Worm (Caenorhabditis elegans) whole organism, L1 larva: Measurements from ENCODE around the gene K12H6.12.

Source experiments
- C34B4.2 ChIP-seq: sonication (generic microtip); optimal IDR thresholded peaks from 2 replicates; lab custom pipeline; 2017; ENCODE audit warnings: mild to moderate bottlenecking, missing genetic modification characterization, missing compliant biosample characterization
- F16B12.6 ChIP-seq: fragments of 150-350 bp; optimal IDR thresholded peaks from 2 replicates; lab custom pipeline; 2014; ENCODE audit warnings: missing biosample characterization, missing genetic modification characterization
- Y116A8C.19 ChIP-seq: sonication (generic microtip); optimal IDR thresholded peaks from 2 replicates; lab custom pipeline; 2016; ENCODE audit warnings: missing compliant biosample characterization, missing genetic modification characterization, borderline replicate concordance
- alr-1 ChIP-seq: fragments of 200-800 bp; sonication (Bioruptor generic); optimal IDR thresholded peaks from 2 replicates; lab custom pipeline; 2018; ENCODE audit warnings: borderline replicate concordance, mild to moderate bottlenecking, missing genetic modification characterization, missing compliant biosample characterization
- aly-2 ChIP-seq: fragments of 150-350 bp; optimal IDR thresholded peaks from 2 replicates; lab custom pipeline; 2014; ENCODE audit warnings: missing biosample characterization, missing genetic modification characterization
- blmp-1 ChIP-seq: fragments of 150-350 bp; optimal IDR thresholded peaks from 2 replicates; lab custom pipeline; 2014; ENCODE audit warnings: missing biosample characterization, missing genetic modification characterization
- ceh-63 ChIP-seq: fragments of 200-800 bp; sonication (Bioruptor generic); optimal IDR thresholded peaks from 2 replicates; lab custom pipeline; 2018; ENCODE audit warnings: mild to moderate bottlenecking, missing genetic modification characterization, missing compliant biosample characterization
- ceh-82 ChIP-seq, 3 experiments: fragments of 150-350 bp in 1 of 3; sonication (generic microtip) in 2 of 3; optimal IDR thresholded peaks; 2 replicates each; lab custom pipeline; 2014 to 2017; ENCODE audit warnings: missing biosample characterization in 3 of 3, missing genetic modification characterization in 3 of 3
- ces-1 ChIP-seq: fragments of 150-350 bp; optimal IDR thresholded peaks from 2 replicates; lab custom pipeline; 2014; ENCODE audit warnings: missing biosample characterization, missing genetic modification reagents, missing genetic modification characterization
- dpl-1 ChIP-seq, 3 experiments: fragments of 150-350 bp in 2 of 3; sonication (generic microtip) in 1 of 3; optimal IDR thresholded peaks; 2 replicates each; lab custom pipeline; 2014 to 2017; ENCODE audit warnings: missing biosample characterization in 3 of 3, missing genetic modification characterization in 3 of 3, missing genetic modification reagents in 3 of 3
- dsc-1 ChIP-seq: sonication (generic microtip); optimal IDR thresholded peaks from 2 replicates; lab custom pipeline; 2016; ENCODE audit warnings: mild to moderate bottlenecking, missing genetic modification characterization, missing compliant biosample characterization
- efl-1 ChIP-seq, 4 experiments: fragments of 150-350 bp; optimal IDR thresholded peaks in 3 of 4; peaks in 1 of 4; 1 replicate in 1 of 4; 2 replicates in 3 of 4; lab custom pipeline; 2014; ENCODE audit warnings: missing biosample characterization in 2 of 4, missing genetic modification characterization in 2 of 4, missing genetic modification reagents in 2 of 4
- egl-13 ChIP-seq: sonication (generic microtip); optimal IDR thresholded peaks from 2 replicates; lab custom pipeline; 2016; ENCODE audit warnings: missing genotype, missing genetic modification reagents, missing genetic modification characterization, missing compliant biosample characterization
- egl-27 ChIP-seq, 2 experiments: fragments of 150-350 bp in 1 of 2; sonication (generic microtip); optimal IDR thresholded peaks; 3 replicates each; lab custom pipeline; 2017 to 2018; ENCODE audit warnings: missing biosample characterization in 2 of 2, missing genetic modification characterization in 2 of 2, missing genetic modification reagents in 2 of 2
- elt-2 ChIP-seq: sonication (generic microtip); optimal IDR thresholded peaks from 2 replicates; lab custom pipeline; 2016; ENCODE audit warnings: missing genetic modification characterization, mild to moderate bottlenecking, inconsistent platforms, missing compliant biosample characterization, missing genetic modification reagents
- elt-3 ChIP-seq, 6 experiments: fragments of 150-350 bp in 1 of 6; sonication (generic microtip); optimal IDR thresholded peaks; 2 replicates each; lab custom pipeline; 2017 to 2018; ENCODE audit warnings: missing biosample characterization in 6 of 6, missing genetic modification characterization in 6 of 6, inconsistent platforms in 1 of 6
- ets-5 ChIP-seq: fragments of 200-800 bp; sonication (Bioruptor generic); IDR thresholded peaks from 2 replicates; pipeline ENCODE4 v1.3.6; 2022; ENCODE audit warnings: missing genetic modification characterization, missing compliant biosample characterization
- fkh-10 ChIP-seq: sonication (generic microtip); optimal IDR thresholded peaks from 2 replicates; lab custom pipeline; 2017; ENCODE audit warnings: missing biosample characterization, missing genetic modification reagents, missing genetic modification characterization
- hlh-17 ChIP-seq: fragments of 200-800 bp; sonication (Bioruptor generic); optimal IDR thresholded peaks from 2 replicates; lab custom pipeline; 2018; ENCODE audit warnings: missing genetic modification characterization, mild to moderate bottlenecking, missing compliant biosample characterization, moderate library complexity, borderline replicate concordance
- hlh-4 ChIP-seq: sonication (generic microtip); optimal IDR thresholded peaks from 2 replicates; lab custom pipeline; 2016; ENCODE audit warnings: mild to moderate bottlenecking, missing genetic modification characterization, missing compliant biosample characterization
- lin-13 ChIP-seq: fragments of 150-350 bp; optimal IDR thresholded peaks from 2 replicates; lab custom pipeline; 2014; ENCODE audit warnings: missing biosample characterization, missing genetic modification reagents, missing genetic modification characterization
- lin-14 ChIP-seq: fragments of 200-800 bp; sonication (Bioruptor generic); optimal IDR thresholded peaks from 2 replicates; lab custom pipeline; 2018; ENCODE audit warnings: mild to moderate bottlenecking, missing genetic modification characterization, moderate library complexity, missing compliant biosample characterization
- lir-3 ChIP-seq: sonication (generic microtip); optimal IDR thresholded peaks from 2 replicates; lab custom pipeline; 2016; ENCODE audit warnings: mild to moderate bottlenecking, missing genetic modification characterization, moderate library complexity, missing compliant biosample characterization; ENCODE audit not compliant: poor library complexity
- mab-9 ChIP-seq: fragments of 200-800 bp; sonication (Bioruptor generic); IDR thresholded peaks from 2 replicates; pipeline ENCODE4 v1.3.6; 2022; ENCODE audit warnings: missing genetic modification reagents, missing genetic modification characterization, missing compliant biosample characterization
- mdl-1 ChIP-seq, 2 experiments: fragments of 150-350 bp; optimal IDR thresholded peaks; 2 replicates each; lab custom pipeline; 2014 to 2017; ENCODE audit warnings: missing biosample characterization in 2 of 2, missing genetic modification characterization in 2 of 2, inconsistent platforms in 1 of 2
- mef-2 ChIP-seq: fragments of 150-350 bp; optimal IDR thresholded peaks from 2 replicates; lab custom pipeline; 2014; ENCODE audit warnings: missing biosample characterization, missing genetic modification characterization
- mep-1 ChIP-seq: fragments of 150-350 bp; optimal IDR thresholded peaks from 2 replicates; lab custom pipeline; 2014; ENCODE audit warnings: missing biosample characterization, missing genetic modification characterization
- nhr-12 ChIP-seq: sonication (generic microtip); optimal IDR thresholded peaks from 2 replicates; lab custom pipeline; 2017; ENCODE audit warnings: missing biosample characterization, missing genetic modification characterization
- nhr-237 ChIP-seq: fragments of 150-350 bp; optimal IDR thresholded peaks from 2 replicates; lab custom pipeline; 2014; ENCODE audit warnings: missing biosample characterization, missing genetic modification characterization
- nhr-28 ChIP-seq: fragments of 150-350 bp; optimal IDR thresholded peaks from 2 replicates; lab custom pipeline; 2014; ENCODE audit warnings: missing biosample characterization, missing genetic modification characterization
- nhr-71 ChIP-seq: sonication (generic microtip); optimal IDR thresholded peaks from 2 replicates; lab custom pipeline; 2016; ENCODE audit warnings: mild to moderate bottlenecking, missing genetic modification characterization, moderate library complexity, missing compliant biosample characterization
- nhr-77 ChIP-seq: fragments of 150-350 bp; optimal IDR thresholded peaks from 2 replicates; lab custom pipeline; 2014; ENCODE audit warnings: missing biosample characterization, missing genetic modification characterization
- nhr-85 ChIP-seq: sonication (generic microtip); peaks from one replicate; lab custom pipeline; 2016; ENCODE audit warnings: missing genetic modification characterization, inconsistent platforms, missing compliant biosample characterization
- nhr-90 ChIP-seq: sonication (generic microtip); optimal IDR thresholded peaks from 2 replicates; lab custom pipeline; 2016; ENCODE audit warnings: mild to moderate bottlenecking, missing genetic modification characterization, missing compliant biosample characterization; ENCODE audit not compliant: poor library complexity
- pag-3 ChIP-seq: sonication (generic microtip); optimal IDR thresholded peaks from 2 replicates; lab custom pipeline; 2017; ENCODE audit warnings: missing genetic modification characterization, mild to moderate bottlenecking, missing compliant biosample characterization, antibody characterized with exemption, borderline replicate concordance; ENCODE audit not compliant: insufficient read depth
- rnt-1 ChIP-seq: sonication (generic microtip); optimal IDR thresholded peaks from 2 replicates; lab custom pipeline; 2016; ENCODE audit warnings: mild to moderate bottlenecking, missing genetic modification characterization, moderate library complexity, missing compliant biosample characterization
- sox-4 ChIP-seq: sonication (generic microtip); optimal IDR thresholded peaks from 2 replicates; lab custom pipeline; 2016; ENCODE audit warnings: missing genetic modification characterization, missing compliant biosample characterization
- swsn-7 ChIP-seq: sonication (generic microtip); optimal IDR thresholded peaks from 2 replicates; lab custom pipeline; 2016; ENCODE audit warnings: missing genetic modification characterization, missing compliant biosample characterization
- tbx-2 ChIP-seq: sonication (generic microtip); optimal IDR thresholded peaks from 2 replicates; lab custom pipeline; 2016; ENCODE audit warnings: missing genetic modification characterization, missing compliant biosample characterization
- unc-130 ChIP-seq: fragments of 150-350 bp; optimal IDR thresholded peaks from 2 replicates; lab custom pipeline; 2017; ENCODE audit warnings: missing biosample characterization, missing genetic modification characterization, inconsistent platforms
- unc-30 ChIP-seq: sonication (generic microtip); optimal IDR thresholded peaks from 2 replicates; lab custom pipeline; 2017; ENCODE audit warnings: missing biosample characterization, missing genetic modification characterization
- unc-62 ChIP-seq: fragments of 150-350 bp; optimal IDR thresholded peaks from 2 replicates; lab custom pipeline; 2014; ENCODE audit warnings: missing biosample characterization, missing genetic modification reagents, missing genetic modification characterization
- xbp-1 ChIP-seq: sonication (generic microtip); optimal IDR thresholded peaks from 2 replicates; lab custom pipeline; 2016; ENCODE audit warnings: missing genetic modification characterization, missing compliant biosample characterization
- zip-4 ChIP-seq: fragments of 200-800 bp; sonication (Bioruptor generic); optimal IDR thresholded peaks from 2 replicates; lab custom pipeline; 2018; ENCODE audit warnings: mild to moderate bottlenecking, missing genetic modification characterization, moderate library complexity, missing compliant biosample characterization
- ztf-4 ChIP-seq: fragments of 150-350 bp; optimal IDR thresholded peaks from 2 replicates; lab custom pipeline; 2014; ENCODE audit warnings: missing biosample characterization, missing genetic modification characterization

The K12H6.12 gene

DNA sequence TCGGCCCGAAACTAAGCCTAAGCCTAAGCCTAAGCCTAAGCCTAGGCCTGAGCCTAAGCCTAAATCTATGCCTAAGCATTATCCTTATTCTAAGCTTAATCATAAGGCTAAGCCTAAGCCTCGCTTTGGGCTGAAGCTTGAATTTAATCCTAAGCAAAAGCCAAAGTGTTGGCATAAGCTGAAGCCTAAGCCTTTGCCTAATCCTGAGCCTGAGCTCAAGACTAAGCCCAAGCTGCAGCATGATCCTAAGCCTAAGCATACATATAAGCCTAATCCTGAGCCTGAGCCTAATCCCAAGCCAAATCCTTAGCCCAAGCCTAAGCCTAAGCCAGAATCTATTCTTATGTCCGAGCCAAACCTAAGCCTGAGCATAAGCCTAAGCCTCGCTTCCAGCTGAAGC is 38.6 kb downstream of the K12H6.12 start:
- TF ChIP-seq nhr-90 (tag; lab: Kevin White, UChicago) (no peak), nhr-28 (tag; lab: Kevin White, UChicago) (no peak), pag-3 (tag; lab: Kevin White, UChicago) (no peak), fkh-10 (GFP tag; lab: Kevin White, UChicago) (no peak), hlh-4 (tag; lab: Kevin White, UChicago) (no peak)
- TF ChIP-seq, all 84 proteins: peak for 0

DNA sequence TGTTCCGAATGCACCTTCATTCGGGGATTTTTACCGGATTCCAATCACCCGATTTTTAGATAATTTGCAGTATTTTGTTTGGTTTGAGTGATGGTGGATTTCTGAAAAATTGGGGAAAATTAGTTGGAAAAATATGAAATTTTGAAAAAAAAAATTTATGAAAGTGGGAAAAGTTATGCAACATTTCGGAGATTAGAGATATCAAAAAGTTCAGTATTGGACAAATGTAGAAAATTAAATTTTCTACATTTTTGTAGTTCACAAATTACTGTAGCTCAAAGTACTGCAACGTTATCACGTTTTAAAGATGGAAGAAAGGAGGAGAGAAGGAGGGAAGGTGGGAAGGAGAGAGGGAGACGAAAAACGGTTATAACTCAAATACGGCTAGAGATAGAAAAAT is 44.5 kb downstream of the K12H6.12 start, which contains the start of gene ptc-3:
Gene ptc-3 (minus strand): TSS at position 101 of the 400 bp plus-strand sequence.
- TF ChIP-seq swsn-7 (tag; lab: Kevin White, UChicago): no peak

DNA sequence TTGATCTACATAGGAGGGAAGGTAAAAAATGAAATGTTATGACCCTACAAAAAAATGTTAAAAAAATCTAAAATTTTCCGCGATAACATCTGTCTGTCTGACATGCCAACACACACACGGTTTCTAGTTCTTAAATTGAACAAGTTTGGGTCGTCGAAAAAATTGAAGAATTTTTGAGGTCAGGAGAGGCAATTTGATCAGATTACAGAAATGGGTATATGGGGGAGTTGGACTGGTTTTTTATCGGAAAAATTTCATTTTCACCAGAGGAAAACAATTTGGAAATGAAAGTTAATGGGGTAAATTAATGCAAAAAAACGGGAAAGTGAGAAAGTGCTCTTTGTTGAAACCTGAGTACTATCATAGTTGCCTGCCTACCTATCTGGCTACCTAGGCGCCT is 45.8 kb downstream of the K12H6.12 start:
- TF ChIP-seq Y116A8C.19 (tag; lab: Kevin White, UChicago) (no peak), unc-62 (GFP tag; lab: Kevin White, UChicago) (no peak), blmp-1 (tag; lab: Kevin White, UChicago) (peak; percentile 50), nhr-85 (tag; lab: Kevin White, UChicago) (peak; percentile 29)
- TF ChIP-seq, all 84 proteins: peak for 2

DNA sequence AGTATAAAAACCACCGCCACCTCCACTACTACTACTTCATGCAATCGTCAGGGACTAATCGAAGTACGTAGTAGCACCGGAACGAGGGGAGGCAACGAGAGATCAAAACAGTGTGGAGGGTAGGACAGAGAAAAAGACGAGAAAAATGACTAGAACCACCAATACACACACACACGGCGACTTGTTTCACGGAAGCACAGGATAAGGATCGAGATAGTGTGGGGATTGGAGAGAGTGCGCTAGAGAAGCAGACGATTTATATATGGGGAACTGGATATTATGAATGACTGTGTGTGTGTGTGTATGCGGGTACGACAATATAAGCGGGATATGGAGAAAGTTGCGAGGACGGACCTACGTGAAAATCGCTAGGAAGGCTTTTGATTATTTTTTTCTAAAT is 46.8 kb downstream of the K12H6.12 start:
- TF ChIP-seq mab-9 (GFP tag; lab: Robert Waterston, UW) (no peak), swsn-7 (tag; lab: Kevin White, UChicago) (peak; percentile 7), C34B4.2 (tag; lab: Kevin White, UChicago) (no peak), egl-13 (tag; lab: Kevin White, UChicago) (no peak), elt-2 (tag; lab: Kevin White, UChicago) (no peak), mef-2 (no peak), nhr-71 (peak; percentile 25), tbx-2 (no peak), unc-30 (no peak), hlh-17 (GFP tag; lab: Kevin White, UChicago) (no peak), mdl-1 (tag; optimal IDR thresholded peaks at IDR 0.05; lab: Kevin White, UChicago) (no peak), lin-13 (GFP tag; lab: Kevin White, UChicago) (no peak), ceh-63 (GFP tag; lab: Kevin White, UChicago) (no peak), ces-1 (no peak), xbp-1 (tag; lab: Kevin White, UChicago) (no peak), sox-4 (tag; lab: Kevin White, UChicago) (no peak), fkh-10 (GFP tag; lab: Kevin White, UChicago) (no peak), lir-3 (tag; lab: Kevin White, UChicago) (no peak), zip-4 (GFP tag; lab: Kevin White, UChicago) (no peak), elt-3 (tag; optimal IDR thresholded peaks at IDR 0.05; lab: Kevin White, UChicago) (peak in 2 of 6 experiments; percentile 1 to 22), ets-5 (no peak), lin-14 (peak; percentile 33), rnt-1 (tag; lab: Kevin White, UChicago) (no peak), unc-62 (GFP tag; lab: Kevin White, UChicago) (no peak), aly-2 (no peak), nhr-12 (tag; lab: Kevin White, UChicago) (no peak), ceh-82 (tag; optimal IDR thresholded peaks at IDR 0.05; lab: Kevin White, UChicago) (no peak), ztf-4 (tag; lab: Kevin White, UChicago) (peak; percentile 20), dpl-1 (GFP tag; optimal IDR thresholded peaks at IDR 0.05; lab: Kevin White, UChicago) (peak in 1 of 3 experiments; percentile 10), nhr-28 (tag; lab: Kevin White, UChicago) (no peak), dsc-1 (tag; lab: Kevin White, UChicago) (no peak), egl-27 (tag; optimal IDR thresholded peaks at IDR 0.05; lab: Kevin White, UChicago) (no peak), unc-130 (tag; lab: Kevin White, UChicago) (no peak), mep-1 (peak; percentile 25), nhr-77 (tag; lab: Kevin White, UChicago) (no peak), F16B12.6 (tag; lab: Kevin White, UChicago) (no peak), efl-1 (optimal IDR thresholded peaks at IDR 0.05; lab: Kevin White, UChicago) (no peak), efl-1 (GFP tag; optimal IDR thresholded peaks at IDR 0.05 in 1 of 2; lab: Kevin White, UChicago) (no peak), alr-1 (no peak), nhr-237 (no peak)
